Fruit fly (Drosophila melanogaster): ENCODE data around the gene CG17896.

The CG17896 gene

dm6 chrX:522357-523043 lies 29.2 kb upstream of the CG17896 start (continued):
- TF ChIP-seq Ada2b (GFP tag; IDR thresholded peaks at IDR 0.05): peak; percentile 85
- TF ChIP-seq CG12769 (tag; optimal IDR thresholded peaks at IDR 0.05): peak; percentile 97
- TF ChIP-seq CG4282 (GFP tag; optimal IDR thresholded peaks at IDR 0.05): peak; percentile 75
- TF ChIP-seq lmd (GFP tag; IDR thresholded peaks at IDR 0.05): peak; percentile 84
- TF ChIP-seq kah (GFP tag; optimal IDR thresholded peaks at IDR 0.05): peak; percentile 53
- no peak for TF ChIP-seq Hr78 (GFP tag; optimal IDR thresholded peaks at IDR 0.05)
- no peak for TF ChIP-seq D19B (GFP tag; optimal IDR thresholded peaks at IDR 0.05)
- peak; percentile 4 for TF ChIP-seq da (GFP tag; optimal IDR thresholded peaks at IDR 0.05)
- peak; percentile 85 for TF ChIP-seq pum (GFP tag; optimal IDR thresholded peaks at IDR 0.05)
- peak; percentile 91 to 92 for TF ChIP-seq dpn (GFP tag; optimal IDR thresholded peaks at IDR 0.05)
- TF ChIP-seq CG7271 (tag; optimal IDR thresholded peaks at IDR 0.05): no peak
- peak; percentile 24; the same call in 1 of the 2 replicates for TF ChIP-seq Ravus (GFP tag; IDR thresholded peaks at IDR 0.05)
- TF ChIP-seq pzg (GFP tag; optimal IDR thresholded peaks at IDR 0.05): peak; percentile 25
- TF ChIP-seq Jarid2 (GFP tag; optimal IDR thresholded peaks at IDR 0.05): peak; percentile 14
- TF ChIP-seq ERR (GFP tag; optimal IDR thresholded peaks at IDR 0.05): peak; percentile 78
- peak; percentile 92 for TF ChIP-seq CG10543 (GFP tag; optimal IDR thresholded peaks at IDR 0.05)
- peak; percentile 9 for TF ChIP-seq pros (GFP tag; optimal IDR thresholded peaks at IDR 0.05)
- TF ChIP-seq Dip3 (GFP tag; optimal IDR thresholded peaks at IDR 0.05): peak; percentile 75
- TF ChIP-seq yki (optimal IDR thresholded peaks at IDR 0.05): no peak
- peak; percentile 89 for TF ChIP-seq CG11247 (GFP tag; IDR thresholded peaks at IDR 0.05)
- TF ChIP-seq gcm2 (GFP tag; optimal IDR thresholded peaks at IDR 0.05): peak; percentile 90
- peak; percentile 69; the same call in 1 of the 2 replicates for TF ChIP-seq CG9215 (GFP tag; IDR thresholded peaks at IDR 0.05)
- peak; percentile 82 for TF ChIP-seq CG1233 (GFP tag; optimal IDR thresholded peaks at IDR 0.05)
- peak; percentile 75 for TF ChIP-seq al (GFP tag; IDR thresholded peaks at IDR 0.05)
- TF ChIP-seq GATAe (GFP tag; conservative IDR thresholded peaks at IDR 0.05): no peak; the same call in 1 of the 2 replicates
- peak; percentile 57; the same call in 1 of the 2 replicates for TF ChIP-seq klu (GFP tag; IDR thresholded peaks at IDR 0.05)
- TF ChIP-seq maf-S (GFP tag; optimal IDR thresholded peaks at IDR 0.05): peak; percentile 83
- TF ChIP-seq chif (GFP tag; optimal IDR thresholded peaks at IDR 0.05): peak; percentile 74 to 78
- peak; percentile 28 for TF ChIP-seq CG3995 (GFP tag; optimal IDR thresholded peaks at IDR 0.05)
- no peak for TF ChIP-seq zen2 (GFP tag; IDR thresholded peaks at IDR 0.05; ENCODE audit: partially characterized antibody)
- TF ChIP-seq seq (GFP tag; IDR thresholded peaks at IDR 0.05): peak; percentile 75; the same call in 1 of the 2 replicates
- TF ChIP-seq Deaf1 (tag; optimal IDR thresholded peaks at IDR 0.05): peak; percentile 49
- TF ChIP-seq H15 (GFP tag; IDR thresholded peaks at IDR 0.05): peak; percentile 80
- TF ChIP-seq CG14014 (GFP tag; IDR thresholded peaks at IDR 0.05): peak; percentile 91
- peak; percentile 27 for TF ChIP-seq CG17802 (tag; optimal IDR thresholded peaks at IDR 0.05)
- TF ChIP-seq vvl (GFP tag; IDR thresholded peaks at IDR 0.05): peak; percentile 94
- peak; percentile 77 for TF ChIP-seq sens-2 (GFP tag; IDR thresholded peaks at IDR 0.05)
- peak; percentile 86 for TF ChIP-seq CG12942 (GFP tag; optimal IDR thresholded peaks at IDR 0.05)
- peak; percentile 88 for TF ChIP-seq NfI (GFP tag; optimal IDR thresholded peaks at IDR 0.05)
- no peak for TF ChIP-seq CG10565 (GFP tag; optimal IDR thresholded peaks at IDR 0.05)
- TF ChIP-seq CG32767 (GFP tag; IDR thresholded peaks at IDR 0.05): peak; percentile 92
- TF ChIP-seq zfh2 (GFP tag; optimal IDR thresholded peaks at IDR 0.05): peak; percentile 94
- TF ChIP-seq Mad (GFP tag; optimal IDR thresholded peaks at IDR 0.05): peak; percentile 79
- TF ChIP-seq Sry-β (GFP tag; optimal IDR thresholded peaks at IDR 0.05): no peak
- TF ChIP-seq stwl (tag; optimal IDR thresholded peaks at IDR 0.05): no peak
- peak; percentile 88 for TF ChIP-seq CHES-1-like (GFP tag; optimal IDR thresholded peaks at IDR 0.05)
- no peak for TF ChIP-seq pita (GFP tag; optimal IDR thresholded peaks at IDR 0.05)
- peak; percentile 88 for TF ChIP-seq Xbp1 (GFP tag; optimal IDR thresholded peaks at IDR 0.05)
- peak; percentile 76 for TF ChIP-seq gem (tag; optimal IDR thresholded peaks at IDR 0.05)
- no peak; the same call in 1 of the 2 replicates for TF ChIP-seq amos (GFP tag; IDR thresholded peaks at IDR 0.05; ENCODE audit: partially characterized antibody)

All from whole organism, embryonic.